Worm (Caenorhabditis elegans): ENCODE measurements around the gene srj-23.

DNA sequence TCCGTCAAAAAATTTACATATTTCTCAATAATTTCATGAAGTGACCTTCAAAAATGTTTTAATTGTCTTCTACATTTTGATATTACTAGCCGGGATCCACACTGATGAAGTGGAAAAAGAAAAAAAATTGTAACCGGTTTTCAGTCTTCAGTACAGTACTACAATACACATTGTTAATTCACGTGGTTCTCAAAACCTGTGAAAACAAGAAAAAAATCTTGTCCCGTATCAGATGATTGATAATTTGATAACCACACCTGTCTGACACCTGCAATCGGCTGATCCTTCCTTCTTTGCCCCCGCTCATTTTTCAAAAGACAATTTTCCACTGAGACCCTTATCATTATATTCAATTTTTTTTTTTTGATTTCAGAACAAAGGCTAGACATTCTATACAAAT is 12.6 kb upstream of the srj-23 start, which contains the start of gene R09B5.11:
- TF ChIP-seq nhr-28 (tag; optimal IDR thresholded peaks at IDR 0.05) (no peak), nhr-25 (tag; optimal IDR thresholded peaks at IDR 0.05) (no peak), nhr-76 (tag; optimal IDR thresholded peaks at IDR 0.05) (no peak), tbx-2 (tag; optimal IDR thresholded peaks at IDR 0.05) (no peak), nfya-1 (tag; optimal IDR thresholded peaks at IDR 0.05; ENCODE audit: insufficient read depth) (no peak), nhr-77 (tag; optimal IDR thresholded peaks at IDR 0.05) (no peak), unc-62 (GFP tag; optimal IDR thresholded peaks at IDR 0.05) (no peak), nhr-237 (tag; optimal IDR thresholded peaks at IDR 0.05) (no peak), lin-15B (tag; optimal IDR thresholded peaks at IDR 0.05) (no peak), skn-1 (tag; optimal IDR thresholded peaks at IDR 0.05) (no peak), nhr-11 (tag; optimal IDR thresholded peaks at IDR 0.05) (no peak)

Data from whole organism, L3 larva.